Fruit fly (Drosophila melanogaster) whole organism, embryonic: Measurements from ENCODE around the gene Sec23.

Experiments
- Atf-2 ChIP-seq: fragments of 200-800 bp; sonication (Bioruptor generic); optimal IDR thresholded peaks from 2 replicates; lab custom pipeline; 2016; ENCODE audit warnings: missing biosample characterization, missing genetic modification characterization
- BEAF-32 ChIP-seq: fragments of 200-800 bp; sonication (Bioruptor generic); optimal IDR thresholded peaks from 3 replicates; lab custom pipeline; 2017; ENCODE audit warnings: missing biosample characterization, missing genetic modification characterization, mild to moderate bottlenecking, moderate library complexity, missing genetic modification reagents
- BtbVII ChIP-seq: fragments of 200-800 bp; sonication (Bioruptor generic); optimal IDR thresholded peaks from 3 replicates; lab custom pipeline; 2017; ENCODE audit warnings: missing biosample characterization, mild to moderate bottlenecking, missing genetic modification characterization
- CG10267 ChIP-seq: fragments of 200-800 bp; sonication (Bioruptor generic); optimal IDR thresholded peaks from 2 replicates; lab custom pipeline; 2018; ENCODE audit warnings: missing biosample characterization, mild to moderate bottlenecking, missing genetic modification characterization, moderate library complexity
- CG10959 ChIP-seq: fragments of 200-800 bp; sonication (Bioruptor generic); IDR thresholded peaks from 2 replicates; pipeline ENCODE4 v1.3.6; 2022; ENCODE audit warnings: missing biosample characterization, missing genetic modification characterization
- CG12104 ChIP-seq: fragments of 200-800 bp; sonication (Bioruptor generic); optimal IDR thresholded peaks from 3 replicates; lab custom pipeline; 2016; ENCODE audit warnings: missing biosample characterization, missing genetic modification characterization
- CG12299 ChIP-seq: fragments of 200-800 bp; sonication (Bioruptor generic); optimal IDR thresholded peaks from 2 replicates; lab custom pipeline; 2018; ENCODE audit warnings: missing biosample characterization, mild to moderate bottlenecking, missing genetic modification characterization
- CG13894 ChIP-seq: fragments of 200-800 bp; sonication (Bioruptor generic); optimal IDR thresholded peaks from 3 replicates; lab custom pipeline; 2018; ENCODE audit warnings: missing biosample characterization, mild to moderate bottlenecking, missing genetic modification characterization, moderate library complexity
- CG14965 ChIP-seq: fragments of 200-800 bp; sonication (Bioruptor generic); optimal IDR thresholded peaks from 2 replicates; lab custom pipeline; 2016; ENCODE audit warnings: missing biosample characterization, missing genetic modification characterization, borderline replicate concordance
- CG1603 ChIP-seq: fragments of 200-800 bp; sonication (Bioruptor generic); optimal IDR thresholded peaks from 2 replicates; lab custom pipeline; 2019; ENCODE audit warnings: missing biosample characterization, mild to moderate bottlenecking, missing genetic modification characterization, moderate library complexity
- CG1832 ChIP-seq: fragments of 200-800 bp; sonication (Bioruptor generic); optimal IDR thresholded peaks from 2 replicates; lab custom pipeline; 2017; ENCODE audit warnings: missing biosample characterization, mild to moderate bottlenecking, missing genetic modification characterization, inconsistent platforms
- CG2120 ChIP-seq: fragments of 200-800 bp; sonication (Bioruptor generic); optimal IDR thresholded peaks from 3 replicates; lab custom pipeline; 2016; ENCODE audit warnings: missing biosample characterization, missing genetic modification characterization
- CG2678 ChIP-seq: fragments of 200-800 bp; sonication (Bioruptor generic); optimal IDR thresholded peaks from 3 replicates; lab custom pipeline; 2019; ENCODE audit warnings: missing biosample characterization, mild to moderate bottlenecking, missing genetic modification characterization, moderate library complexity
- CG3726 ChIP-seq: fragments of 200-800 bp; sonication (Bioruptor generic); IDR thresholded peaks from 3 replicates; pipeline ENCODE4, ENCODE4 v1.3.6; 2022; ENCODE audit warnings: missing biosample characterization, missing genetic modification characterization
- CG4820 ChIP-seq: fragments of 200-800 bp; sonication (Bioruptor generic); optimal IDR thresholded peaks from 3 replicates; lab custom pipeline; 2016; ENCODE audit warnings: missing biosample characterization, missing genetic modification characterization
- CG5180 ChIP-seq: fragments of 200-800 bp; sonication (Bioruptor generic); optimal IDR thresholded peaks from 3 replicates; lab custom pipeline; 2017; ENCODE audit warnings: missing biosample characterization, missing genetic modification characterization, mild to moderate bottlenecking, moderate library complexity, missing genetic modification reagents
- CG5953 ChIP-seq: fragments of 200-800 bp; sonication (Bioruptor generic); IDR thresholded peaks from 2 replicates; pipeline ENCODE4 v1.3.6; 2022; ENCODE audit warnings: missing biosample characterization, missing genetic modification characterization
- CG6254 ChIP-seq: fragments of 200-800 bp; sonication (Bioruptor generic); optimal IDR thresholded peaks from 3 replicates; lab custom pipeline; 2017; ENCODE audit warnings: mild to moderate bottlenecking, missing biosample characterization, missing genetic modification reagents, missing genetic modification characterization
- CG6854 ChIP-seq: fragments of 200-800 bp; sonication (Bioruptor generic); optimal IDR thresholded peaks from 3 replicates; lab custom pipeline; 2017; ENCODE audit warnings: missing biosample characterization, mild to moderate bottlenecking, missing genetic modification characterization
- CG7963 ChIP-seq: fragments of 200-800 bp; sonication (Bioruptor generic); IDR thresholded peaks from 3 replicates; pipeline ENCODE4 v1.3.6; 2022; ENCODE audit warnings: missing biosample characterization, missing genetic modification characterization; ENCODE audit not compliant: partially characterized antibody
- CG8478 ChIP-seq: fragments of >200 bp; optimal IDR thresholded peaks from 2 replicates; lab custom pipeline; 2018
- CG8765 ChIP-seq: fragments of 200-800 bp; sonication (Bioruptor generic); IDR thresholded peaks from 2 replicates; pipeline ENCODE4 v1.3.6; 2022; ENCODE audit warnings: missing biosample characterization, missing genetic modification characterization
- Camta ChIP-seq: fragments of 200-800 bp; sonication (Bioruptor generic); optimal IDR thresholded peaks from 2 replicates; lab custom pipeline; 2016; ENCODE audit warnings: missing biosample characterization, missing genetic modification characterization
- Dek ChIP-seq: fragments of 200-800 bp; sonication (Bioruptor generic); optimal IDR thresholded peaks from 3 replicates; lab custom pipeline; 2019; ENCODE audit warnings: missing biosample characterization, mild to moderate bottlenecking, missing genetic modification characterization, moderate library complexity
- Dll ChIP-seq: fragments of 200-800 bp; sonication (Bioruptor generic); IDR thresholded peaks from 4 replicates; pipeline ENCODE4 v1.3.6; 2022; ENCODE audit warnings: missing biosample characterization, missing genetic modification characterization; ENCODE audit not compliant: partially characterized antibody
- Dp ChIP-seq: fragments of 200-800 bp; sonication (Bioruptor generic); optimal IDR thresholded peaks from 2 replicates; lab custom pipeline; 2018; ENCODE audit warnings: missing biosample characterization, mild to moderate bottlenecking, missing genetic modification characterization, moderate library complexity
- Elba2 ChIP-seq: fragments of 200-800 bp; sonication (Bioruptor generic); optimal IDR thresholded peaks from 3 replicates; lab custom pipeline; 2016; ENCODE audit warnings: missing biosample characterization, missing genetic modification characterization
- MESR4 ChIP-seq: fragments of 200-800 bp; sonication (Bioruptor generic); optimal IDR thresholded peaks from 2 replicates; lab custom pipeline; 2018; ENCODE audit warnings: missing biosample characterization, mild to moderate bottlenecking, missing genetic modification characterization, moderate library complexity
- Nf-YC ChIP-seq: fragments of 200-800 bp; optimal IDR thresholded peaks from 3 replicates; lab custom pipeline; 2019; ENCODE audit warnings: missing biosample characterization, mild to moderate bottlenecking, missing genetic modification characterization, moderate library complexity
- Oli ChIP-seq: fragments of 200-800 bp; sonication (Bioruptor generic); optimal IDR thresholded peaks from 2 replicates; lab custom pipeline; 2018; ENCODE audit warnings: missing biosample characterization, mild to moderate bottlenecking, missing genetic modification characterization, moderate library complexity
- Rfx ChIP-seq: fragments of 200-800 bp; sonication (Bioruptor generic); IDR thresholded peaks from 2 replicates; pipeline ENCODE4 v1.3.6; 2022; ENCODE audit warnings: missing biosample characterization, missing genetic modification characterization
- YL-1 ChIP-seq: fragments of 200-800 bp; sonication (Bioruptor generic); optimal IDR thresholded peaks from 3 replicates; lab custom pipeline; 2017; ENCODE audit warnings: missing biosample characterization, mild to moderate bottlenecking, missing genetic modification characterization
- ab ChIP-seq: fragments of 200-800 bp; sonication (Bioruptor generic); optimal IDR thresholded peaks from 2 replicates; lab custom pipeline; 2016; ENCODE audit warnings: missing biosample characterization, missing genetic modification characterization
- ac ChIP-seq: fragments of 200-800 bp; sonication (Bioruptor generic); optimal IDR thresholded peaks from 3 replicates; lab custom pipeline; 2017; ENCODE audit warnings: missing biosample characterization, mild to moderate bottlenecking, missing genetic modification characterization
- amos ChIP-seq: fragments of 200-800 bp; sonication (Bioruptor generic); IDR thresholded peaks from 2 replicates; pipeline ENCODE4 v1.3.6; 2022; ENCODE audit warnings: missing biosample characterization, missing genetic modification characterization; ENCODE audit not compliant: partially characterized antibody
- cas ChIP-seq: fragments of 200-800 bp; sonication (Bioruptor generic); IDR thresholded peaks from 2 replicates; pipeline ENCODE4 v1.3.6; 2022; ENCODE audit warnings: missing biosample characterization, missing genetic modification characterization
- chm ChIP-seq: fragments of 200-800 bp; sonication (Bioruptor generic); IDR thresholded peaks from 2 replicates; pipeline ENCODE4 v1.3.6; 2022; ENCODE audit warnings: missing biosample characterization, missing genetic modification characterization
- dan ChIP-seq: fragments of 200-800 bp; sonication (Bioruptor generic); IDR thresholded peaks from 2 replicates; pipeline ENCODE4 v1.3.6; 2022; ENCODE audit warnings: missing biosample characterization, missing genetic modification characterization
- en ChIP-seq: fragments of 200-800 bp; sonication (Bioruptor generic); optimal IDR thresholded peaks from 2 replicates; lab custom pipeline; 2016; ENCODE audit warnings: missing biosample characterization, missing genetic modification characterization
- esg ChIP-seq: fragments of 200-800 bp; sonication (Bioruptor generic); conservative IDR thresholded peaks from 2 replicates; pipeline ENCODE4 v1.3.6; 2022; ENCODE audit warnings: missing biosample characterization, missing genetic modification characterization
- kah ChIP-seq: fragments of 200-800 bp; sonication (Bioruptor generic); optimal IDR thresholded peaks from 2 replicates; lab custom pipeline; 2018; ENCODE audit warnings: missing biosample characterization, mild to moderate bottlenecking, missing genetic modification characterization
- lab ChIP-seq: fragments of 200-800 bp; sonication (Bioruptor generic); optimal IDR thresholded peaks from 3 replicates; lab custom pipeline; 2017; ENCODE audit warnings: missing biosample characterization, missing genetic modification characterization, mild to moderate bottlenecking, moderate library complexity, missing genetic modification reagents
- luna ChIP-seq: fragments of 200-800 bp; sonication (Bioruptor generic); optimal IDR thresholded peaks from 2 replicates; lab custom pipeline; 2016; ENCODE audit warnings: missing biosample characterization, missing genetic modification characterization
- phol ChIP-seq: fragments of 200-800 bp; sonication (Bioruptor generic); optimal IDR thresholded peaks from 3 replicates; lab custom pipeline; 2018; ENCODE audit warnings: missing biosample characterization, mild to moderate bottlenecking, missing genetic modification characterization, moderate library complexity
- pros ChIP-seq: fragments of 200-800 bp; sonication (Bioruptor generic); optimal IDR thresholded peaks from 3 replicates; lab custom pipeline; 2019; ENCODE audit warnings: missing biosample characterization, mild to moderate bottlenecking, missing genetic modification characterization, moderate library complexity
- rib ChIP-seq: fragments of 200-800 bp; sonication (Bioruptor generic); IDR thresholded peaks from 2 replicates; pipeline ENCODE4 v1.3.6; 2022; ENCODE audit warnings: missing biosample characterization, missing genetic modification characterization
- sc ChIP-seq, 3 experiments: fragments of >200 bp in 2 of 3; fragments of 200-800 bp in 1 of 3; sonication (Bioruptor generic) in 1 of 3; optimal IDR thresholded peaks; 2 replicates in 2 of 3; 3 replicates in 1 of 3; lab custom pipeline; 2017; ENCODE audit warnings: mild to moderate bottlenecking in 1 of 3, missing biosample characterization in 1 of 3, missing genetic modification characterization in 1 of 3, missing genetic modification reagents in 1 of 3
- wor ChIP-seq: fragments of 200-800 bp; sonication (Bioruptor generic); IDR thresholded peaks from 2 replicates; pipeline ENCODE4 v1.3.6; 2022; ENCODE audit warnings: missing biosample characterization, missing genetic modification characterization
- yki ChIP-seq: fragments of >200 bp; optimal IDR thresholded peaks from 3 replicates; lab custom pipeline; 2018
- zfh1 ChIP-seq: fragments of 200-800 bp; sonication (Bioruptor generic); IDR thresholded peaks from 3 replicates; pipeline ENCODE4 v1.3.6; 2022; ENCODE audit warnings: missing biosample characterization, missing genetic modification characterization

The Sec23 gene

DNA sequence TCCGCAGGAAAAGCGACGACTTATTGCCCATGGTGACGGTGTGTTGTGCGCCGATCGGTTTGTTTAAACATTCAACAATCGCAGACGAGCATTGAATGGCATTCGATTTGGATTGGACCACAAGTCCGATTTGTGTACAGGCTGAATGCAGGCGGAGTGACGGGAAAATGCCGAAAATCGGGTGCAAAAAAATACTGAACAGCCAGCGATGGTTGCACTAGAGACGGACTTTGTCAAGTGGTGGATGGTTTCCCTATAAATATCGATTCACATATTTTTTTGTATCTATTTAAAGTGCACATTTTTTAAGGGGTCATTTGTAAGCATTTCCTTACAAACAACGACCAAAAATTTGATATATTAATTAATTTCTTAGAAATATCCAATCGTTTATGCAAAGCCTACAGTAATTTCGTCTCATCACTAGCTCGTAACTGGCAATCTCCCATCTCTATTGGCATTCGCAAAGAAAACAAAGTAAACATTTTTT lies 5.9 kb downstream of the Sec23 start, which contains the start of the genes elm and MED27 (continued):
- TF ChIP-seq sc (optimal IDR thresholded peaks at IDR 0.05; lab: Kevin White, UChicago): no peak
- TF ChIP-seq sc (GFP tag; optimal IDR thresholded peaks at IDR 0.05; lab: Kevin White, UChicago): peak; percentile 71
- peak; percentile 91 for TF ChIP-seq CG4820 (GFP tag; lab: Kevin White, UChicago)
- peak; percentile 86 for TF ChIP-seq Oli (tag; lab: Kevin White, UChicago)
- TF ChIP-seq CG7963 (GFP tag; lab: Robert Waterston, UW): peak; percentile 58; the same call in 1 of the 3 replicates
- TF ChIP-seq amos (GFP tag; lab: Robert Waterston, UW): peak; percentile 91
- peak; percentile 92 for TF ChIP-seq CG8765 (GFP tag; lab: Robert Waterston, UW)
- TF ChIP-seq ac (GFP tag; lab: Kevin White, UChicago): no peak
- peak; percentile 95 for TF ChIP-seq phol (tag; lab: Kevin White, UChicago)
- TF ChIP-seq CG12299 (tag; lab: Kevin White, UChicago): peak; percentile 77
- peak; percentile 74 for TF ChIP-seq en (GFP tag; lab: Kevin White, UChicago)
- peak; percentile 94 for TF ChIP-seq Camta (GFP tag; lab: Kevin White, UChicago)
- peak; percentile 89 for TF ChIP-seq Dek
- TF ChIP-seq rib (GFP tag; lab: Robert Waterston, UW): peak; percentile 91
- TF ChIP-seq CG13894 (tag; lab: Kevin White, UChicago): peak; percentile 92
- TF ChIP-seq Elba2 (GFP tag; lab: Kevin White, UChicago): peak; percentile 79
- peak; percentile 86 for TF ChIP-seq CG10959 (GFP tag; lab: Robert Waterston, UW)
- no peak for TF ChIP-seq CG1832 (GFP tag; lab: Kevin White, UChicago)
- peak; percentile 92 for TF ChIP-seq Atf-2 (GFP tag; lab: Kevin White, UChicago)
- peak; percentile 87 for TF ChIP-seq CG12104
- peak; percentile 71; the same call in 1 of the 2 replicates for TF ChIP-seq CG5953 (GFP tag; lab: Robert Waterston, UW)
- peak; percentile 74; the same call in 1 of the 2 replicates for TF ChIP-seq chm (GFP tag; lab: Robert Waterston, UW)
- peak; percentile 93 for TF ChIP-seq CG2678 (tag; lab: Kevin White, UChicago)
- peak; percentile 86; the same call in 2 of the 3 replicates for TF ChIP-seq CG3726
- no peak for TF ChIP-seq CG5180 (GFP tag; lab: Kevin White, UChicago)
- peak; percentile 89 for TF ChIP-seq wor (GFP tag; lab: Robert Waterston, UW)
- TF ChIP-seq yki (lab: Kevin White, UChicago): no peak
- peak; percentile 89 for TF ChIP-seq lab
- peak; percentile 98 for TF ChIP-seq Dll (GFP tag; lab: Robert Waterston, UW)
- peak; percentile 61 for TF ChIP-seq CG6854
- peak; percentile 63 for TF ChIP-seq CG1603 (tag; lab: Kevin White, UChicago)
- peak; percentile 53 for TF ChIP-seq CG6254 (GFP tag; lab: Kevin White, UChicago)
- peak; percentile 87 for TF ChIP-seq CG10267 (tag; lab: Kevin White, UChicago)
- peak; percentile 96 for TF ChIP-seq Rfx
- TF ChIP-seq CG14965 (GFP tag; lab: Kevin White, UChicago): peak; percentile 25
- no peak for TF ChIP-seq kah (GFP tag; lab: Kevin White, UChicago)
- TF ChIP-seq luna (GFP tag; lab: Kevin White, UChicago): peak; percentile 27
- peak; percentile 16 for TF ChIP-seq pros (GFP tag; lab: Kevin White, UChicago)
- TF ChIP-seq CG2120: peak; percentile 98
- peak; percentile 92 for TF ChIP-seq dan
- peak; percentile 96 for TF ChIP-seq MESR4
- peak; percentile 94 for TF ChIP-seq zfh1
- TF ChIP-seq Nf-YC (tag; lab: Kevin White, UChicago): peak; percentile 90
- peak; percentile 93 for TF ChIP-seq esg (GFP tag; lab: Robert Waterston, UW)
- peak; percentile 99 for TF ChIP-seq BEAF-32 (GFP tag; lab: Kevin White, UChicago)
- TF ChIP-seq CG8478 (lab: Kevin White, UChicago): no peak
- peak; percentile 25 for TF ChIP-seq Dp (GFP tag; lab: Kevin White, UChicago)
- peak; percentile 80 for TF ChIP-seq ab (GFP tag; lab: Kevin White, UChicago)
- TF ChIP-seq cas (GFP tag; lab: Robert Waterston, UW): peak; percentile 86
- TF ChIP-seq BtbVII: peak; percentile 81
- TF ChIP-seq YL-1 (GFP tag; lab: Kevin White, UChicago): peak; percentile 76
